Fruit fly (Drosophila melanogaster): ENCODE data around the gene CG42337.

The CG42337 gene

dm6 chr3L:21200587-21200986 lies 7.4 kb upstream of the CG42337 start:
- TF ChIP-seq gem (tag; optimal IDR thresholded peaks at IDR 0.05), result peak; percentile 27
- peak; percentile 16 for TF ChIP-seq CG17359 (tag; optimal IDR thresholded peaks at IDR 0.05)
- no peak for TF ChIP-seq Max (GFP tag; optimal IDR thresholded peaks at IDR 0.05)
- no peak for TF ChIP-seq CG1602 (GFP tag; optimal IDR thresholded peaks at IDR 0.05)
- peak; percentile 35 for TF ChIP-seq sd (tag; optimal IDR thresholded peaks at IDR 0.05)
- 0 out of 3 replicates have a peak, but pooled peaks have one; percentile 10 for TF ChIP-seq sr (GFP tag; IDR thresholded peaks at IDR 0.05)
- TF ChIP-seq Chrac-16 (GFP tag; optimal IDR thresholded peaks at IDR 0.05), result no peak
- TF ChIP-seq Ets65A (GFP tag), result peak; percentile 13
- TF ChIP-seq bbx (GFP tag; IDR thresholded peaks at IDR 0.05; ENCODE audit: partially characterized antibody), result peak; percentile 16; the same call in 1 of the 2 replicates
- TF ChIP-seq CG2712 (tag; optimal IDR thresholded peaks at IDR 0.05), result peak; percentile 23
- TF ChIP-seq pfk (GFP tag; optimal IDR thresholded peaks at IDR 0.05), result no peak
- TF ChIP-seq toy (GFP tag; IDR thresholded peaks at IDR 0.05), result 0 out of 2 replicates have a peak, but pooled peaks have one; percentile 9
- TF ChIP-seq CG9932 (GFP tag; IDR thresholded peaks at IDR 0.05), result peak; percentile 36; the same call in 1 of the 2 replicates
- 0 out of 2 replicates have a peak, but pooled peaks have one; percentile 9 for TF ChIP-seq NFAT (GFP tag; IDR thresholded peaks at IDR 0.05)
- no peak for TF ChIP-seq CG8944 (GFP tag; optimal IDR thresholded peaks at IDR 0.05)
- no peak for TF ChIP-seq rib (GFP tag; IDR thresholded peaks at IDR 0.05)
- TF ChIP-seq CG15073 (GFP tag; optimal IDR thresholded peaks at IDR 0.05), result no peak
- TF ChIP-seq vvl (GFP tag; IDR thresholded peaks at IDR 0.05), result 0 out of 2 replicates have a peak, but pooled peaks have one; percentile 30
- 0 out of 2 replicates have a peak, but pooled peaks have one; percentile 33 for TF ChIP-seq crol (GFP tag; IDR thresholded peaks at IDR 0.05)
- TF ChIP-seq Blimp-1 (GFP tag; optimal IDR thresholded peaks at IDR 0.05), result peak; percentile 27
- TF ChIP-seq Sox102F (GFP tag; optimal IDR thresholded peaks at IDR 0.05), result peak; percentile 24
- peak; percentile 7 for TF ChIP-seq NfI (GFP tag; optimal IDR thresholded peaks at IDR 0.05)
- peak; percentile 38; the same call in 1 of the 2 replicates for TF ChIP-seq Rfx (GFP tag; IDR thresholded peaks at IDR 0.05)
- 0 out of 3 replicates have a peak, but pooled peaks have one; percentile 18 for TF ChIP-seq dysf (GFP tag; IDR thresholded peaks at IDR 0.05)
- peak; percentile 42; the same call in 2 of the 3 replicates for TF ChIP-seq row (GFP tag; IDR thresholded peaks at IDR 0.05)
- TF ChIP-seq dmrt99B (tag; optimal IDR thresholded peaks at IDR 0.05), result peak; percentile 5
- TF ChIP-seq ttk (GFP tag; IDR thresholded peaks at IDR 0.05), result peak; percentile 53; the same call in 1 of the 2 replicates
- no peak for TF ChIP-seq CG1233 (GFP tag; optimal IDR thresholded peaks at IDR 0.05)
- 0 out of 2 replicates have a peak, but pooled peaks have one; percentile 38 for TF ChIP-seq Xrp1 (GFP tag; IDR thresholded peaks at IDR 0.05)
- peak; percentile 20 for TF ChIP-seq phol (tag; optimal IDR thresholded peaks at IDR 0.05)
- 0 out of 3 replicates have a peak, but pooled peaks have one; percentile 55 for TF ChIP-seq gce (GFP tag; IDR thresholded peaks at IDR 0.05)
- TF ChIP-seq Drgx (GFP tag; IDR thresholded peaks at IDR 0.05), result 0 out of 2 replicates have a peak, but pooled peaks have one; percentile 19
- no peak for TF ChIP-seq tgo (GFP tag; IDR thresholded peaks at IDR 0.05)
- peak; percentile 29 for TF ChIP-seq Med (GFP tag)
- no peak for TF ChIP-seq odd (GFP tag; optimal IDR thresholded peaks at IDR 0.05)
- no peak for TF ChIP-seq HLH3B (GFP tag; IDR thresholded peaks at IDR 0.05)
- TF ChIP-seq Sox100B (GFP tag; optimal IDR thresholded peaks at IDR 0.05), result peak; percentile 8
- peak; percentile 40 for TF ChIP-seq CG32532 (GFP tag; IDR thresholded peaks at IDR 0.05)
- peak; percentile 3 for TF ChIP-seq CG17385 (GFP tag; optimal IDR thresholded peaks at IDR 0.05)
- TF ChIP-seq bcd (GFP tag; optimal IDR thresholded peaks at IDR 0.05), result no peak
- peak; percentile 22 for TF ChIP-seq CG11504 (tag; optimal IDR thresholded peaks at IDR 0.05)
- TF ChIP-seq CG10543 (GFP tag; optimal IDR thresholded peaks at IDR 0.05), result peak; percentile 25
- TF ChIP-seq CG17361 (GFP tag; IDR thresholded peaks at IDR 0.05), result 0 out of 3 replicates have a peak, but pooled peaks have one; percentile 39
- 0 out of 2 replicates have a peak, but pooled peaks have one; percentile 24 for TF ChIP-seq slbo (GFP tag; IDR thresholded peaks at IDR 0.05)
- no peak for TF ChIP-seq CG12391 (tag; optimal IDR thresholded peaks at IDR 0.05)
- TF ChIP-seq Doc2 (GFP tag; IDR thresholded peaks at IDR 0.05), result no peak
- no peak for TF ChIP-seq CG14710 (tag; optimal IDR thresholded peaks at IDR 0.05)
- 0 out of 2 replicates have a peak, but pooled peaks have one; percentile 8 for TF ChIP-seq Nf-YA (GFP tag; IDR thresholded peaks at IDR 0.05)
- TF ChIP-seq Myb (GFP tag; optimal IDR thresholded peaks at IDR 0.05), result no peak
- TF ChIP-seq CG2678 (tag; optimal IDR thresholded peaks at IDR 0.05), result peak; percentile 10

All from whole organism, embryonic.